Worm (Caenorhabditis elegans) whole organism, L2 larva: Measurements from ENCODE around the gene cpr-9.

ENCODE experiments used
- C34F6.9 ChIP-seq: fragments of 150-350 bp; optimal IDR thresholded peaks from 2 replicates; lab custom pipeline; 2014; ENCODE audit warnings: missing biosample characterization, missing genetic modification characterization
- F13H6.1 ChIP-seq: sonication (generic microtip); optimal IDR thresholded peaks from 2 replicates; lab custom pipeline; 2016; ENCODE audit warnings: missing genetic modification characterization, missing compliant biosample characterization
- R02D3.7 ChIP-seq: fragments of 150-350 bp; optimal IDR thresholded peaks from 2 replicates; lab custom pipeline; 2014; ENCODE audit warnings: missing biosample characterization, missing genetic modification characterization
- Y55F3AM.14 ChIP-seq: fragments of 200-800 bp; sonication (Bioruptor generic); optimal IDR thresholded peaks from 2 replicates; lab custom pipeline; 2018; ENCODE audit warnings: mild to moderate bottlenecking, missing genetic modification characterization, missing compliant biosample characterization
- ZK546.5 ChIP-seq: sonication (generic microtip); optimal IDR thresholded peaks from 2 replicates; lab custom pipeline; 2017; ENCODE audit warnings: missing biosample characterization, missing genetic modification characterization
- alr-1 ChIP-seq: fragments of 150-350 bp; optimal IDR thresholded peaks from 2 replicates; lab custom pipeline; 2014; ENCODE audit warnings: missing biosample characterization, missing genetic modification characterization
- aly-2 ChIP-seq: fragments of 150-350 bp; optimal IDR thresholded peaks from 2 replicates; lab custom pipeline; 2014; ENCODE audit warnings: missing biosample characterization, missing genetic modification characterization
- ama-1 ChIP-seq: fragments of 150-350 bp; optimal IDR thresholded peaks from 2 replicates; lab custom pipeline; 2018; ENCODE audit warnings: inconsistent platforms
- blmp-1 ChIP-seq: sonication (generic microtip); optimal IDR thresholded peaks from 2 replicates; lab custom pipeline; 2017; ENCODE audit warnings: missing genetic modification characterization, mild to moderate bottlenecking, missing compliant biosample characterization, antibody characterized with exemption, moderate library complexity; ENCODE audit not compliant: insufficient read depth
- ceh-16 ChIP-seq: fragments of 150-350 bp; optimal IDR thresholded peaks from 2 replicates; lab custom pipeline; 2014; ENCODE audit warnings: missing biosample characterization, missing genetic modification characterization
- ceh-82 ChIP-seq: fragments of 150-350 bp; optimal IDR thresholded peaks from 2 replicates; lab custom pipeline; 2014; ENCODE audit warnings: missing biosample characterization, missing genetic modification characterization
- crh-2 ChIP-seq: sonication (generic microtip); optimal IDR thresholded peaks from 2 replicates; lab custom pipeline; 2017; ENCODE audit warnings: missing biosample characterization, missing genetic modification characterization
- dmd-4 ChIP-seq: sonication (generic microtip); optimal IDR thresholded peaks from 2 replicates; lab custom pipeline; 2017; ENCODE audit warnings: missing biosample characterization, missing genetic modification characterization
- egl-27 ChIP-seq: sonication (generic microtip); optimal IDR thresholded peaks from 3 replicates; lab custom pipeline; 2017; ENCODE audit warnings: missing biosample characterization, missing genetic modification reagents, missing genetic modification characterization
- elt-1 ChIP-seq: fragments of 150-350 bp; optimal IDR thresholded peaks from 2 replicates; lab custom pipeline; 2014; ENCODE audit warnings: missing biosample characterization, missing genetic modification characterization
- elt-3 ChIP-seq: sonication (generic microtip); optimal IDR thresholded peaks from 2 replicates; lab custom pipeline; 2017; ENCODE audit warnings: missing biosample characterization, missing genetic modification characterization
- fos-1 ChIP-seq: fragments of 150-350 bp; optimal IDR thresholded peaks from 2 replicates; lab custom pipeline; 2014; ENCODE audit warnings: missing biosample characterization, missing genetic modification characterization
- gmeb-1 ChIP-seq: fragments of 150-350 bp; optimal IDR thresholded peaks from 2 replicates; lab custom pipeline; 2014; ENCODE audit warnings: missing biosample characterization, missing genetic modification characterization
- lin-11 ChIP-seq: fragments of 150-350 bp; sonication (generic microtip); optimal IDR thresholded peaks from 2 replicates; lab custom pipeline; 2014; ENCODE audit warnings: missing biosample characterization, missing genetic modification characterization, inconsistent platforms, mixed read lengths
- lin-13 ChIP-seq: fragments of 150-350 bp; optimal IDR thresholded peaks from 2 replicates; lab custom pipeline; 2014; ENCODE audit warnings: missing biosample characterization, missing genetic modification reagents, missing genetic modification characterization
- lin-39 ChIP-seq: fragments of 150-350 bp; optimal IDR thresholded peaks from 2 replicates; lab custom pipeline; 2014; ENCODE audit warnings: missing biosample characterization, missing genetic modification reagents, missing genetic modification characterization
- lsy-2 ChIP-seq, 2 experiments: fragments of 150-350 bp in 1 of 2; sonication (generic microtip) in 1 of 2; optimal IDR thresholded peaks; 2 replicates each; lab custom pipeline; 2014 to 2017; ENCODE audit warnings: missing biosample characterization in 2 of 2, missing genetic modification characterization in 2 of 2
- mab-5 ChIP-seq: fragments of 150-350 bp; optimal IDR thresholded peaks from 2 replicates; lab custom pipeline; 2014; ENCODE audit warnings: missing biosample characterization, missing genetic modification characterization
- mbf-1 ChIP-seq: sonication (generic microtip); optimal IDR thresholded peaks from 2 replicates; lab custom pipeline; 2017; ENCODE audit warnings: missing biosample characterization, missing genetic modification characterization
- mdl-1 ChIP-seq, 2 experiments: fragments of 150-350 bp in 1 of 2; sonication (generic microtip) in 1 of 2; optimal IDR thresholded peaks; 2 replicates each; lab custom pipeline; 2017; ENCODE audit warnings: missing biosample characterization in 2 of 2, missing genetic modification characterization in 2 of 2
- nhr-10 ChIP-seq: sonication (generic microtip); optimal IDR thresholded peaks from 2 replicates; lab custom pipeline; 2017; ENCODE audit warnings: missing biosample characterization, missing genetic modification characterization
- nhr-11 ChIP-seq: fragments of 150-350 bp; optimal IDR thresholded peaks from 2 replicates; lab custom pipeline; 2014; ENCODE audit warnings: missing biosample characterization, missing genetic modification characterization
- nhr-12 ChIP-seq: fragments of 150-350 bp; optimal IDR thresholded peaks from 2 replicates; lab custom pipeline; 2014; ENCODE audit warnings: missing biosample characterization, missing genetic modification characterization
- nhr-129 ChIP-seq: fragments of 150-350 bp; optimal IDR thresholded peaks from 2 replicates; lab custom pipeline; 2014; ENCODE audit warnings: missing biosample characterization, missing genetic modification characterization
- nhr-21 ChIP-seq: fragments of 150-350 bp; optimal IDR thresholded peaks from 2 replicates; lab custom pipeline; 2014; ENCODE audit warnings: missing biosample characterization, missing genetic modification characterization
- nhr-23 ChIP-seq: fragments of 150-350 bp; optimal IDR thresholded peaks from 2 replicates; lab custom pipeline; 2014; ENCODE audit warnings: missing biosample characterization, missing genetic modification reagents, missing genetic modification characterization
- nhr-237 ChIP-seq: fragments of 150-350 bp; optimal IDR thresholded peaks from 2 replicates; lab custom pipeline; 2014; ENCODE audit warnings: missing biosample characterization, missing genetic modification characterization
- nhr-25 ChIP-seq: fragments of 150-350 bp; sonication (generic microtip); optimal IDR thresholded peaks from 3 replicates; lab custom pipeline; 2014; ENCODE audit warnings: missing biosample characterization, missing genetic modification characterization
- nhr-6 ChIP-seq: fragments of 150-350 bp; optimal IDR thresholded peaks from 2 replicates; lab custom pipeline; 2014; ENCODE audit warnings: missing biosample characterization, missing genetic modification characterization
- nhr-77 ChIP-seq: fragments of 150-350 bp; optimal IDR thresholded peaks from 2 replicates; lab custom pipeline; 2014; ENCODE audit warnings: missing biosample characterization, missing genetic modification characterization
- peb-1 ChIP-seq: fragments of 150-350 bp; optimal IDR thresholded peaks from 2 replicates; lab custom pipeline; 2014; ENCODE audit warnings: missing biosample characterization, missing genetic modification characterization
- sem-4 ChIP-seq: fragments of 150-350 bp; optimal IDR thresholded peaks from 2 replicates; lab custom pipeline; 2014; ENCODE audit warnings: missing biosample characterization, missing genetic modification reagents, missing genetic modification characterization
- skn-1 ChIP-seq: sonication (generic microtip); optimal IDR thresholded peaks from 2 replicates; lab custom pipeline; 2017; ENCODE audit warnings: missing biosample characterization, missing genetic modification characterization
- sma-3 ChIP-seq: sonication (generic microtip); optimal IDR thresholded peaks from 2 replicates; lab custom pipeline; 2016; ENCODE audit warnings: missing genetic modification reagents, missing genetic modification characterization, missing compliant biosample characterization
- sma-9 ChIP-seq, 2 experiments: fragments of 150-350 bp in 1 of 2; sonication (generic microtip) in 1 of 2; optimal IDR thresholded peaks; 2 replicates each; lab custom pipeline; 2014 to 2016; ENCODE audit warnings: missing genetic modification characterization in 2 of 2, mild to moderate bottlenecking in 1 of 2, missing biosample characterization in 1 of 2, missing compliant biosample characterization in 1 of 2, missing genetic modification reagents in 1 of 2, moderate library complexity in 1 of 2
- snpc-4 ChIP-seq: fragments of 150-350 bp; optimal IDR thresholded peaks from 2 replicates; lab custom pipeline; 2014; ENCODE audit warnings: missing biosample characterization, missing genetic modification characterization
- unc-39 ChIP-seq: fragments of 150-350 bp; optimal IDR thresholded peaks from 2 replicates; lab custom pipeline; 2014; ENCODE audit warnings: missing biosample characterization, missing genetic modification characterization
- unc-55 ChIP-seq: fragments of 150-350 bp; sonication (generic microtip); optimal IDR thresholded peaks from 3 replicates; lab custom pipeline; 2014; ENCODE audit warnings: missing biosample characterization, missing genetic modification reagents, missing genetic modification characterization
- unc-62 ChIP-seq: fragments of 150-350 bp; optimal IDR thresholded peaks from 2 replicates; lab custom pipeline; 2014; ENCODE audit warnings: missing biosample characterization, missing genetic modification reagents, missing genetic modification characterization
- zag-1 ChIP-seq: fragments of 150-350 bp; optimal IDR thresholded peaks from 2 replicates; lab custom pipeline; 2014; ENCODE audit warnings: missing biosample characterization, missing genetic modification characterization
- ztf-1 ChIP-seq: fragments of 200-800 bp; sonication (Bioruptor generic); conservative IDR thresholded peaks from 2 replicates; pipeline ENCODE4 v1.3.6; 2022; ENCODE audit warnings: missing genetic modification characterization, missing compliant biosample characterization
- ztf-11 ChIP-seq: sonication (generic microtip); optimal IDR thresholded peaks from 2 replicates; lab custom pipeline; 2017; ENCODE audit warnings: missing biosample characterization, missing genetic modification characterization
- ztf-4 ChIP-seq: fragments of 150-350 bp; optimal IDR thresholded peaks from 2 replicates; lab custom pipeline; 2014; ENCODE audit warnings: missing biosample characterization, missing genetic modification characterization

cpr-9 gene

DNA sequence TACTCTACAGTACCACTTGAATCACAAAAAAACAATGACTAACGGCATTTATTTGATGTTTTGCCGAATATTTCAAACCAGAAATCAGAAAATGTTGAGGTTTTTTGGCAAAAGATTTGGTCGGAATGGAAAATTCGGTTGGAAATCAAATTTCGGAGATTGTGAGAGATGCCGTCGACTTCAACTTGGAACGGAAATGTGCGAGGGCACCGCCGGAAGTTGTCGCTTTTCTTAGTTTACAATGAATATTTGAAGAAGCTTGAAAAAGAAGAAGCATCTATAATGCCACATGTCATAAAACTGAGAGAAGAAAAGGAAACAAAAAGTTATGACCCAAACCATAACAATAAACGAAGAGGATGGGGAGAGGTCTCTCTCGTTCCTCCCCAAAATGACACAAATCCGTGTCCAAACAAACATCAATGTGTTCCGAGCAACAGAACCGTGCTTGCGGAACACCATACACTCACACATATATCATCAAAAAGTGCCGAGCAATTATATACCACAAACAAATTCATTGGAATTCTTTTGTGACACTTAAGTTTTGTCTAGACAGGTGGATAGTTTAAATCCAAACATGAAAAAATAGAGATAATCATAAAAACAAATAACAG lies 12.2 kb upstream of the cpr-9 start:
- peak; percentile 6 for TF ChIP-seq crh-2 (tag; lab: Kevin White, UChicago)
- peak; percentile 31 for TF ChIP-seq sem-4 (tag; lab: Kevin White, UChicago)
- TF ChIP-seq C34F6.9 (tag; lab: Kevin White, UChicago) = no peak
- TF ChIP-seq sma-9 (GFP tag; optimal IDR thresholded peaks at IDR 0.05; lab: Kevin White, UChicago) = peak; percentile 14
- no peak for TF ChIP-seq sma-9 (tag; optimal IDR thresholded peaks at IDR 0.05; lab: Kevin White, UChicago)
- TF ChIP-seq, all 48 proteins: peak for 3

DNA sequence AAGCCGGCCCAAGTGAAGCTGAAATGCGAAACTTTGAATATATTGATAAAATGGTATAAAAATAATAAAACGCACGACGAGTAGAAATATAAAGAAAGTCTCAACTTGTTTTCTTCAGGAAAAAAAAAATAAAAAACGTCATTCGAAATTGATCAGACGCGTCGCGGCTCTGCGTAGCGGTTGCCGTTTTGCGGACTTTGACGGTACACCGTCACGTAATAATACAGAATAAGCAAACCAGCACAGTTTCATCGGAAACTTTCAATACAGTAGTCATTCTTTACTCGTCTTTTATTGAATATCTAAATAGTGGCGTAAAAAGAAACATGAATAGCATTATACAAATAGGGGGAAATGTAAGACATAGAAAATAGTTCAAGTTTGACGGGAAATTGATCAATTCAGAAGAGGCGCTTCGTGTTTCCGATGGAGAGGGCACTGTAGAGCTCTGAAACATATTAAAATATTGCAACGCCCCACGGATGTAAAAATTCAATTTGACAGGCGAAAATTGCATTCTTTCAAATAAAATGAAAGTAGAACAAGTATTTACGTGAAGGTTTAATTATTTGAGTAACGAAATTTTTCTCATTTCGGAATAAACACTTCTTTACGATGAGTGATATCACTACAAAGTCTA lies 9.0 kb upstream of the cpr-9 start, which contains the start of the genes cyl-1 and C52E4.7:
Gene cyl-1, minus strand, starts transcription at position 18 of the 640 bp plus-strand sequence.
Gene C52E4.7, plus strand, starts transcription at position 590 of the 640 bp plus-strand sequence.
- peak; percentile 39 for TF ChIP-seq fos-1 (tag; lab: Kevin White, UChicago)
- peak; percentile 70 for TF ChIP-seq crh-2 (tag; lab: Kevin White, UChicago)
- TF ChIP-seq nhr-77 (tag; lab: Kevin White, UChicago) = no peak
- TF ChIP-seq C34F6.9 (tag; lab: Kevin White, UChicago) = peak; percentile 88
- TF ChIP-seq elt-3 (tag; lab: Kevin White, UChicago) = no peak
- no peak for TF ChIP-seq unc-62 (GFP tag; lab: Kevin White, UChicago)
- TF ChIP-seq mab-5 = no peak
- TF ChIP-seq ama-1 (lab: Kevin White, UChicago) = peak; percentile 16
- no peak for TF ChIP-seq mbf-1
- peak; percentile 45 for TF ChIP-seq lin-13 (GFP tag; lab: Kevin White, UChicago)
- TF ChIP-seq sma-3 (GFP tag; lab: Kevin White, UChicago) = no peak
- TF ChIP-seq nhr-12 (tag; lab: Kevin White, UChicago) = no peak
- no peak for TF ChIP-seq zag-1
- TF ChIP-seq sem-4 (tag; lab: Kevin White, UChicago) = no peak
- TF ChIP-seq lin-11 (tag; lab: Kevin White, UChicago) = peak; percentile 1
- no peak for TF ChIP-seq nhr-21 (tag; lab: Kevin White, UChicago)
- no peak for TF ChIP-seq F13H6.1 (tag; lab: Kevin White, UChicago)
- TF ChIP-seq lsy-2 (tag; optimal IDR thresholded peaks at IDR 0.05; lab: Kevin White, UChicago) = peak in 1 of 2 experiments; percentile 73
- TF ChIP-seq nhr-23 (tag; lab: Kevin White, UChicago) = no peak
- TF ChIP-seq lin-39 (tag; lab: Kevin White, UChicago) = no peak
- TF ChIP-seq ztf-1 = no peak
- TF ChIP-seq R02D3.7 = no peak
- TF ChIP-seq unc-55 = peak; percentile 65
- peak; percentile 56 for TF ChIP-seq nhr-129 (tag; lab: Kevin White, UChicago)
- TF ChIP-seq gmeb-1 (tag; lab: Kevin White, UChicago) = peak; percentile 38
- no peak for TF ChIP-seq aly-2 (tag; lab: Kevin White, UChicago)
- no peak for TF ChIP-seq dmd-4 (tag; lab: Kevin White, UChicago)
- no peak for TF ChIP-seq elt-1 (tag; lab: Kevin White, UChicago)
- TF ChIP-seq unc-39 (tag; lab: Kevin White, UChicago) = no peak
- TF ChIP-seq nhr-237 = no peak
- no peak for TF ChIP-seq nhr-6
- no peak for TF ChIP-seq nhr-25 (tag; lab: Kevin White, UChicago)
- no peak for TF ChIP-seq ceh-82
- no peak for TF ChIP-seq nhr-10 (tag; lab: Kevin White, UChicago)
- no peak for TF ChIP-seq ztf-4 (tag; lab: Kevin White, UChicago)
- no peak for TF ChIP-seq ztf-11
- no peak for TF ChIP-seq egl-27 (tag; lab: Kevin White, UChicago)
- no peak for TF ChIP-seq mdl-1 (tag; optimal IDR thresholded peaks at IDR 0.05; lab: Kevin White, UChicago)
- no peak for TF ChIP-seq Y55F3AM.14 (GFP tag; lab: Kevin White, UChicago)
- TF ChIP-seq ZK546.5 = no peak
- no peak for TF ChIP-seq alr-1 (tag; lab: Kevin White, UChicago)
- no peak for TF ChIP-seq nhr-11 (tag; lab: Kevin White, UChicago)
- TF ChIP-seq ceh-16 (tag; lab: Kevin White, UChicago) = no peak
- no peak for TF ChIP-seq peb-1 (tag; lab: Kevin White, UChicago)
- TF ChIP-seq blmp-1 = no peak
- TF ChIP-seq snpc-4 = peak; percentile 75
- TF ChIP-seq sma-9 (GFP tag; optimal IDR thresholded peaks at IDR 0.05; lab: Kevin White, UChicago) = peak; percentile 34
- TF ChIP-seq sma-9 (tag; optimal IDR thresholded peaks at IDR 0.05; lab: Kevin White, UChicago) = no peak
- TF ChIP-seq skn-1 = no peak
